Worm (Caenorhabditis elegans): ENCODE data around the gene tig-3.

DNA sequence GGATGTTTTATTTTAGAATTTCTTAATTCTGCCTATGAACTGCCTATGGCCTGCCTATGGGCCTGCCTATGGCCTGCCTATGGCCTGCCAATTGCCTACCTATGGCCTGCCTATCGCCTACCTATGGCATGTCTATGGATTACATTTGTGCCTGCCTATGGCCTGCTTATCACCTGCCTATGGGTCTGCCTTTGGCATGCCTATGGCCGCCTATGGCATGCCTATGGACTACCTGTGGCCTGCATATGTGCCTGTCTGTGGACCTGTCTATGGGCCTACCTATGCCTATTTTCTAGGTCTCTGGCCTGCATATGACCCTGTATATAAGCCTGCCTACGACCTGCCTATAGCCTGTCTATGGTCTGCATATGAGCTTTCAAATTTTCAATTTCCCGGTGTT, 9.5 kb upstream of the tig-3 start:
- TF ChIP-seq jun-1 (tag; optimal IDR thresholded peaks at IDR 0.05) = no peak
- no peak for TF ChIP-seq nhr-237 (tag; optimal IDR thresholded peaks at IDR 0.05)
- no peak for TF ChIP-seq nhr-11 (tag; optimal IDR thresholded peaks at IDR 0.05)
- TF ChIP-seq ztf-11 (tag; optimal IDR thresholded peaks at IDR 0.05) = no peak
- TF ChIP-seq lsy-12 (tag; optimal IDR thresholded peaks at IDR 0.05) = no peak
- no peak for TF ChIP-seq fos-1 (tag; optimal IDR thresholded peaks at IDR 0.05)
- TF ChIP-seq pha-4 (tag; optimal IDR thresholded peaks at IDR 0.05) = no peak
- TF ChIP-seq R02D3.7 (tag; optimal IDR thresholded peaks at IDR 0.05) = no peak
